Fruit fly (Drosophila melanogaster) whole organism, wandering third instar larva: ENCODE results near the gene CG10725.

ENCODE experiments used
- CG32264 ChIP-seq: fragments of 200-800 bp; sonication (Bioruptor generic); optimal IDR thresholded peaks from 2 replicates; lab custom pipeline; 2016; ENCODE audit warnings: missing biosample characterization, missing genetic modification characterization
- CrebA ChIP-seq: fragments of 200-800 bp; sonication (Bioruptor generic); optimal IDR thresholded peaks from 2 replicates; lab custom pipeline; 2016; ENCODE audit warnings: missing biosample characterization, mild to moderate bottlenecking, missing genetic modification characterization, borderline replicate concordance
- Mio ChIP-seq: sonication (Bioruptor generic); optimal IDR thresholded peaks from 2 replicates; lab custom pipeline; 2016; ENCODE audit warnings: missing biosample characterization, missing genetic modification characterization
- Myc ChIP-seq: fragments of >200 bp; optimal IDR thresholded peaks from 2 replicates; lab custom pipeline; 2017
- foxo ChIP-seq, 2 experiments: fragments of 200-800 bp; sonication (Bioruptor generic); optimal IDR thresholded peaks; 2 replicates in 1 of 2; 3 replicates in 1 of 2; lab custom pipeline; 2016 to 2017; ENCODE audit warnings: missing biosample characterization in 2 of 2, missing genetic modification characterization in 2 of 2
- h ChIP-seq: fragments of 200-800 bp; sonication (Bioruptor generic); optimal IDR thresholded peaks from 3 replicates; lab custom pipeline; 2016; ENCODE audit warnings: missing biosample characterization, mild to moderate bottlenecking, missing genetic modification characterization
- lola ChIP-seq: fragments of >200 bp; optimal IDR thresholded peaks from 2 replicates; lab custom pipeline; 2017; ENCODE audit warnings: missing biosample characterization, missing genetic modification characterization
- psq ChIP-seq: fragments of 200-800 bp; sonication (Bioruptor generic); optimal IDR thresholded peaks from 3 replicates; lab custom pipeline; 2017; ENCODE audit warnings: missing biosample characterization, mild to moderate bottlenecking, missing genetic modification characterization, moderate library complexity
- rgr ChIP-seq: fragments of 200-800 bp; sonication (Bioruptor generic); optimal IDR thresholded peaks from 3 replicates; lab custom pipeline; 2016; ENCODE audit warnings: missing biosample characterization, mild to moderate bottlenecking, missing genetic modification characterization
- usp ChIP-seq: fragments of >200 bp; optimal IDR thresholded peaks from 2 replicates; lab custom pipeline; 2017; ENCODE audit warnings: missing biosample characterization, missing genetic modification characterization

- no peak for TF ChIP-seq CG32264 (GFP tag; lab: Kevin White, UChicago)
- no peak for TF ChIP-seq psq (GFP tag; lab: Kevin White, UChicago)
- no peak for TF ChIP-seq usp (GFP tag; lab: Kevin White, UChicago)
- no peak for TF ChIP-seq h
- TF ChIP-seq foxo (GFP tag; optimal IDR thresholded peaks at IDR 0.05; lab: Kevin White, UChicago) = no peak
- TF ChIP-seq lola (GFP tag; lab: Kevin White, UChicago) = no peak
- no peak for TF ChIP-seq rgr (GFP tag; lab: Kevin White, UChicago)
- no peak for TF ChIP-seq Mio (GFP tag; lab: Kevin White, UChicago)
- no peak for TF ChIP-seq Myc (lab: Kevin White, UChicago)
- TF ChIP-seq CrebA (GFP tag; lab: Kevin White, UChicago) = no peak
These were observed 718 bp upstream of the CG10725 start, which contains the start of gene CG10154 for dm6 chr3L:13437036-13437435.
